Worm (Caenorhabditis elegans): ENCODE measurements around the gene Y58A7A.2.

- TF ChIP-seq lin-15B (tag; optimal IDR thresholded peaks at IDR 0.05) (no peak), lin-39 (tag; optimal IDR thresholded peaks at IDR 0.05) (no peak), ztf-4 (tag; optimal IDR thresholded peaks at IDR 0.05) (no peak), nhr-28 (tag; optimal IDR thresholded peaks at IDR 0.05) (no peak), nhr-84 (tag; optimal IDR thresholded peaks at IDR 0.05) (no peak), nhr-77 (tag; optimal IDR thresholded peaks at IDR 0.05) (no peak), nhr-12 (tag; optimal IDR thresholded peaks at IDR 0.05) (no peak), skn-1 (tag; optimal IDR thresholded peaks at IDR 0.05) (no peak), elt-3 (tag; optimal IDR thresholded peaks at IDR 0.05) (no peak), jun-1 (tag; optimal IDR thresholded peaks at IDR 0.05) (no peak), mep-1 (tag; optimal IDR thresholded peaks at IDR 0.05) (no peak), lin-13 (GFP tag; optimal IDR thresholded peaks at IDR 0.05) (no peak)
Observed at ce11 chrV:5046558-5046957, 25.4 kb downstream of the Y58A7A.2 start.
